Worm (Caenorhabditis elegans): ENCODE data around the gene T28F3.5.

T28F3.5 gene

ce11 chrIV:17255001-17255400 lies 39.6 kb upstream of the T28F3.5 start, which contains the start of gene gtf-2E1:
Gene gtf-2E1, plus strand, starts transcription at chrIV:17255301.
- TF ChIP-seq ztf-26 (tag; optimal IDR thresholded peaks at IDR 0.05) (no peak), snpc-4 (GFP tag; optimal IDR thresholded peaks at IDR 0.05) (no peak), snpc-4 (tag; optimal IDR thresholded peaks at IDR 0.05) (peak in 1 of 4 experiments; percentile 6), nfya-2 (GFP tag; IDR thresholded peaks at IDR 0.05) (no peak), lag-1 (GFP tag; IDR thresholded peaks at IDR 0.05) (no peak), akir-1 (GFP tag; optimal IDR thresholded peaks at IDR 0.05) (no peak), zfh-2 (GFP tag; conservative IDR thresholded peaks at IDR 0.05) (no peak)

DNA sequence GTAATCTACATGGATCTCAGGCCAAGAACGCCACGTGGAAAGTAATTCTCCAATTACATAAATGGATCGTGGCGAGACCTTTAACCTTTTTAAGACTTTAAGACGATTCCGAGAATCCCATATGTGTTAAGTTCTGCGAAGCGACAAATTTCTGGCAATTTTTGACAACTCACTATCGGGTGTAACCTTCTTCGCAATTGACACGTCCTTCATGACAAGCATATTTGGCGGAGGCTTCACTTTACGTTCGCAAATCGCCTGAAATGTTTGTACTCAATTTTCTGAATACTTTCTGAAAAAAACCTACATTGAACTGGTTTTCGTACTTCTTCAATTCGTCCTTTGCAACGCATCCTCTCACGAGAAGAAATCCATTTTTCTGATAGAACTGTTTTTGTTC lies 35.8 kb upstream of the T28F3.5 start:
- no peak for TF ChIP-seq pha-4 (tag; optimal IDR thresholded peaks at IDR 0.05)
- no peak for TF ChIP-seq athp-1 (tag; optimal IDR thresholded peaks at IDR 0.05)
- no peak for TF ChIP-seq zim-3 (tag; optimal IDR thresholded peaks at IDR 0.05)
- no peak for TF ChIP-seq rcor-1 (GFP tag; IDR thresholded peaks at IDR 0.05)
- no peak for TF ChIP-seq madf-8 (GFP tag; conservative IDR thresholded peaks at IDR 0.05)
- no peak for TF ChIP-seq hlh-12 (tag; optimal IDR thresholded peaks at IDR 0.05)
- no peak for TF ChIP-seq lin-54 (GFP tag; optimal IDR thresholded peaks at IDR 0.05)
- no peak for TF ChIP-seq hmg-1.2 (GFP tag; IDR thresholded peaks at IDR 0.05)
- no peak for TF ChIP-seq ceh-79 (tag; optimal IDR thresholded peaks at IDR 0.05)
- no peak for TF ChIP-seq ceh-91 (GFP tag; IDR thresholded peaks at IDR 0.05)

ce11 chrIV:17259310-17259709 lies 35.3 kb upstream of the T28F3.5 start, which contains the start of gene phyh-1:
Gene phyh-1, minus strand, starts transcription at chrIV:17259410.
- TF ChIP-seq attf-3 (GFP tag; conservative IDR thresholded peaks at IDR 0.05) (no peak), fkh-3 (tag; optimal IDR thresholded peaks at IDR 0.05) (no peak), atf-7 (tag; optimal IDR thresholded peaks at IDR 0.05) (no peak), D2030.7 (GFP tag; IDR thresholded peaks at IDR 0.05) (no peak)

DNA sequence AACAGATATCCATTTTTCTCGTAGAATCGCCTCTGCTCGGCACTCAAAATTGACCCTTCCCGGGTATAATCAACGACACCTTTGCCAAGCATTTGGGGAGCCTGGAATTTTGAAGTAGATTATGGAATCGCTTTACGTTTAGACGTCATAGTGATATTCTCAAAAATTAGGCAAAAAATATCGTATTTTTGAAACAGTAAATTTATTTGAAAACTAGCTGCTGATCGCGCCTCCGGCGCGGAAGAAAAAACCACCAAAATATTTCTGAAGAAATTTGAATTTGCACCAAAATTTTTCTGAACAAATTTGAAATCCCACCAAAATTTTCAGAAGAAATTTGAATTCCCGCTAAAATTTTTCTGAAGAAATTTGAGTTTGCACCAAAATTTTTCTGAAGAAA lies 32.2 kb upstream of the T28F3.5 start, which contains the start of gene ZK550.6:
Gene ZK550.6 (minus strand): TSS at position 101 of the 400 bp plus-strand sequence.
- peak; percentile 41; the same call in 1 of the 2 replicates for TF ChIP-seq B0336.3 (GFP tag; IDR thresholded peaks at IDR 0.05)
- TF ChIP-seq Y56A3A.18 (GFP tag; IDR thresholded peaks at IDR 0.05) = 0 out of 2 replicates have a peak, but pooled peaks have one; percentile 34
- no peak for TF ChIP-seq nhr-90 (tag; optimal IDR thresholded peaks at IDR 0.05)

ce11 chrIV:17263714-17264113 lies 30.9 kb upstream of the T28F3.5 start:
- TF ChIP-seq lin-40 (tag; optimal IDR thresholded peaks at IDR 0.05) (peak; percentile 40), B0035.1 (tag; optimal IDR thresholded peaks at IDR 0.05) (no peak), F57A8.1 (GFP tag; optimal IDR thresholded peaks at IDR 0.05) (no peak), hmg-20 (GFP tag; IDR thresholded peaks at IDR 0.05) (no peak), nhr-80 (tag; optimal IDR thresholded peaks at IDR 0.05) (peak; percentile 93), attf-5 (GFP tag; optimal IDR thresholded peaks at IDR 0.05) (peak; percentile 50), T07F8.4 (tag; optimal IDR thresholded peaks at IDR 0.05) (no peak), nfyb-1 (GFP tag; IDR thresholded peaks at IDR 0.05) (no peak), snpc-3.4 (tag; optimal IDR thresholded peaks at IDR 0.05) (no peak), ztf-22 (GFP tag; optimal IDR thresholded peaks at IDR 0.05) (peak; percentile 66), snpc-1.3 (tag; optimal IDR thresholded peaks at IDR 0.05; ENCODE audit: insufficient read depth) (no peak), ZK185.1 (tag; optimal IDR thresholded peaks at IDR 0.05; ENCODE audit: poor library complexity, severe bottlenecking) (no peak), snpc-4 (GFP tag; optimal IDR thresholded peaks at IDR 0.05) (no peak), snpc-4 (tag; optimal IDR thresholded peaks at IDR 0.05) (no peak), zfh-2 (GFP tag; conservative IDR thresholded peaks at IDR 0.05) (no peak), fkh-3 (tag; optimal IDR thresholded peaks at IDR 0.05) (no peak), pbrm-1 (GFP tag; IDR thresholded peaks at IDR 0.05) (no peak), zim-3 (tag; optimal IDR thresholded peaks at IDR 0.05) (no peak), let-526 (GFP tag; IDR thresholded peaks at IDR 0.05) (no peak), lir-1 (GFP tag; conservative IDR thresholded peaks at IDR 0.05) (no peak), hmg-1.2 (GFP tag; IDR thresholded peaks at IDR 0.05) (peak; percentile 32; the same call in 1 of the 2 replicates), K11D2.4 (GFP tag; IDR thresholded peaks at IDR 0.05) (no peak), B0336.3 (GFP tag; IDR thresholded peaks at IDR 0.05) (no peak), ztf-3 (GFP tag; optimal IDR thresholded peaks at IDR 0.05) (no peak), akir-1 (GFP tag; optimal IDR thresholded peaks at IDR 0.05) (no peak)

All from whole organism, young adult.